Worm (Caenorhabditis elegans): ENCODE measurements around the gene T24D5.4.
A peak's percentile ranks its signal among the peaks of the same experiment; 100 is the strongest.

The T24D5.4 gene

DNA sequence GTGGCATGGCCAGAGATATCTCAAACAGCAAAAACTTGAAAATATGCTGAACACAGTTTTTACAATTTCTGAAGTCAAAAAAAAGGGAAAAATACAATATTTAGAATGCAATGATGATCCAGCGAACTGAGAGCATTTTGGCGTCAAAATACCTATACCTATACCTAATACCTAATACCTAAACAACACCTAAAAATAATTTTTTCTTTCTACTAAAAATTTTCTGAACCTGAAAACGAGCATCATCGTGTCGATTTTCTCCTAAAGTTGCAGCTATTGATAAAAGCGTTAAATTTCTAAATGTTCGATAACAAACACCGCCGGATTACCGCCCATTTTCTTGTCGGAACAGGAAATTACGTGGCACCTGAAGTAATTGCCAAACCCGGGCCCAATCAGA is at the start of gene T24D5.4:
T24D5.4 (plus strand) TSS at position 301 of the 400 bp plus-strand sequence.
- TF ChIP-seq hmbx-1 (tag; optimal IDR thresholded peaks at IDR 0.05) (no peak), hmg-4 (GFP tag; optimal IDR thresholded peaks at IDR 0.05) (no peak), ets-7 (tag; optimal IDR thresholded peaks at IDR 0.05) (no peak), aly-1 (tag; optimal IDR thresholded peaks at IDR 0.05) (no peak), flt-1 (GFP tag; IDR thresholded peaks at IDR 0.05) (no peak), sea-1 (GFP tag; conservative IDR thresholded peaks at IDR 0.05) (no peak), pes-1 (GFP tag; IDR thresholded peaks at IDR 0.05) (no peak), ceh-36 (tag; optimal IDR thresholded peaks at IDR 0.05) (no peak), tbx-11 (GFP tag; IDR thresholded peaks at IDR 0.05) (no peak), hnd-1 (tag; optimal IDR thresholded peaks at IDR 0.05) (no peak), tra-4 (tag; optimal IDR thresholded peaks at IDR 0.05) (no peak), tbx-37 (GFP tag; conservative IDR thresholded peaks at IDR 0.05) (no peak), scrt-1 (GFP tag; IDR thresholded peaks at IDR 0.05) (no peak), ama-1 (optimal IDR thresholded peaks at IDR 0.05) (no peak), F13C5.2 (tag; optimal IDR thresholded peaks at IDR 0.05) (no peak), B0310.2 (tag; optimal IDR thresholded peaks at IDR 0.05) (no peak), ceh-13 (GFP tag; optimal IDR thresholded peaks at IDR 0.05) (no peak)

DNA sequence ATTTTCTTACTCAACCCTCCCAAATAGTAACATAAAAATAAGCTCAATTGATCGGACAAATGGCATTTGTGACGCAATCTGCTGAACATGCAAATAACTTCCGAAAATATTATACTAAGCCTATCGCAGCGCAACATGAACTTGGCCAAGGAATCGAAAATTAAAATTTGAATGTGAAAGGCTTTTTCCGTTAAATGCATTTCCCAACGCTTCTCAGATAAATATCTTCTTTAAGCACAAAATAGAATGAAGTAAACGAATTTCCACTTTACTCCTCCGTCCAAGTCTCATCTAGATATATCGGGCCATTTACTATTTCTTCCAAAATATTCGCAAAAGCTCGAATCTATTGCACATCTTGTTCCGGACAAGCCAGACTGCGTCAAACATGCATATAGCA is 47.9 kb upstream of the T24D5.4 start:
- no peak for TF ChIP-seq tbx-11 (GFP tag; IDR thresholded peaks at IDR 0.05)
- TF ChIP-seq B0310.2 (tag; optimal IDR thresholded peaks at IDR 0.05): no peak
- no peak for TF ChIP-seq flt-1 (GFP tag; IDR thresholded peaks at IDR 0.05)
- no peak for TF ChIP-seq tbx-37 (GFP tag; conservative IDR thresholded peaks at IDR 0.05)
- TF ChIP-seq pes-1 (GFP tag; IDR thresholded peaks at IDR 0.05): no peak
- no peak for TF ChIP-seq hnd-1 (tag; optimal IDR thresholded peaks at IDR 0.05)
- no peak for TF ChIP-seq ceh-13 (GFP tag; optimal IDR thresholded peaks at IDR 0.05)
- TF ChIP-seq hmbx-1 (tag; optimal IDR thresholded peaks at IDR 0.05): no peak
- TF ChIP-seq ets-7 (tag; optimal IDR thresholded peaks at IDR 0.05): no peak
- TF ChIP-seq aly-1 (tag; optimal IDR thresholded peaks at IDR 0.05): no peak
- no peak for TF ChIP-seq F13C5.2 (tag; optimal IDR thresholded peaks at IDR 0.05)
- TF ChIP-seq sea-1 (GFP tag; conservative IDR thresholded peaks at IDR 0.05): no peak
- no peak for TF ChIP-seq ceh-36 (tag; optimal IDR thresholded peaks at IDR 0.05)
- TF ChIP-seq tra-4 (tag; optimal IDR thresholded peaks at IDR 0.05): no peak
- no peak for TF ChIP-seq ama-1 (optimal IDR thresholded peaks at IDR 0.05)

DNA sequence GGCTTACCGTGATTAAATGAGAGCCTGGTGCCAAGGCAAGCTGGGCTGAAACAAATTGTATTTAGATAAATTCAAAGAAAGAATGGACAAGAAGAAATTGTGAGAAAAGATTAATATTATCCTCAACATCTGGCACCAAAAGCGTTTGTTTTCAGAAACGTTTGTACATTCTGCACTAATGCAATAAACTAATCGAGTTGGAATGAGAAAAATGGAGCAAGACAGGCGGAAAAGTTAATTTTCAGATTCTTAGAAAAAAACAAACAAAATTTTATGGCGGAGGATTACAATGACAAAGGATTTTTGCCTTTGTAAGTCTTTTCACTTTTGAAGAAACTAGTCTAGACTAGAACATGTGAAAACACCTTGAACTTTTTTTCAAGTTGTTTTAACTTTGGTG is 45.3 kb upstream of the T24D5.4 start, which contains the start of gene npr-4:
npr-4 (minus strand) TSS at position 52 of the 400 bp plus-strand sequence.
- no peak for TF ChIP-seq hmbx-1 (tag; optimal IDR thresholded peaks at IDR 0.05)
- TF ChIP-seq ama-1 (optimal IDR thresholded peaks at IDR 0.05): no peak
- TF ChIP-seq scrt-1 (GFP tag; IDR thresholded peaks at IDR 0.05): no peak
- TF ChIP-seq hmg-4 (GFP tag; optimal IDR thresholded peaks at IDR 0.05): no peak
- no peak for TF ChIP-seq aly-1 (tag; optimal IDR thresholded peaks at IDR 0.05)
- TF ChIP-seq ceh-36 (tag; optimal IDR thresholded peaks at IDR 0.05): no peak
- TF ChIP-seq sea-1 (GFP tag; conservative IDR thresholded peaks at IDR 0.05): no peak
- TF ChIP-seq tbx-37 (GFP tag; conservative IDR thresholded peaks at IDR 0.05): no peak
- TF ChIP-seq pes-1 (GFP tag; IDR thresholded peaks at IDR 0.05): no peak
- no peak for TF ChIP-seq tbx-11 (GFP tag; IDR thresholded peaks at IDR 0.05)
- TF ChIP-seq tra-4 (tag; optimal IDR thresholded peaks at IDR 0.05): no peak
- TF ChIP-seq flt-1 (GFP tag; IDR thresholded peaks at IDR 0.05): no peak
- no peak for TF ChIP-seq B0310.2 (tag; optimal IDR thresholded peaks at IDR 0.05)
- TF ChIP-seq hnd-1 (tag; optimal IDR thresholded peaks at IDR 0.05): no peak
- no peak for TF ChIP-seq F13C5.2 (tag; optimal IDR thresholded peaks at IDR 0.05)
- no peak for TF ChIP-seq ceh-13 (GFP tag; optimal IDR thresholded peaks at IDR 0.05)
- no peak for TF ChIP-seq ets-7 (tag; optimal IDR thresholded peaks at IDR 0.05)

DNA sequence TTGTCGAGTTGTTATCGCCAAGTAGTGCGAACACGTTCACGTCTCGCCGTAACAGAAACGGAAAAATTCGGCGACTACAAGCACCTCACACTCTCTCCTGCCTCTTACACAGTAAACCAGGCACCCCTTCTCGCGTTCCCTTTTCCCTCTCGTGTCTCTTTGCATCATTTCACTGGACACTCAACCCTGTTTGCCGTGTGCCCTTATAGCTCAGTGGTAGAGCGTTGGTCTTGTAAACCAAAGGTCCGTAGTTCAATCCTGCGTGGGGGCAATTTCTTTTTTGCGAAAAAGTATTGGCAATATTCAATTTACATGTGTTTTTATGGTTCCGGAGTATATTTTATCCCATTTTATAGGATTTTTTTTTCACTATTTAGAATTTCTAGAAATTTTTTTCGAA is 33.4 kb upstream of the T24D5.4 start:
- TF ChIP-seq hmg-4 (GFP tag; optimal IDR thresholded peaks at IDR 0.05) (no peak), ceh-36 (tag; optimal IDR thresholded peaks at IDR 0.05) (no peak), ceh-13 (GFP tag; optimal IDR thresholded peaks at IDR 0.05) (peak; percentile 86), flt-1 (GFP tag; IDR thresholded peaks at IDR 0.05) (peak; percentile 97), hnd-1 (tag; optimal IDR thresholded peaks at IDR 0.05) (peak; percentile 85), ama-1 (optimal IDR thresholded peaks at IDR 0.05) (no peak), scrt-1 (GFP tag; IDR thresholded peaks at IDR 0.05) (peak; percentile 96), aly-1 (tag; optimal IDR thresholded peaks at IDR 0.05) (peak; percentile 93), sea-1 (GFP tag; conservative IDR thresholded peaks at IDR 0.05) (peak; percentile 95; the same call in 1 of the 2 replicates), hmbx-1 (tag; optimal IDR thresholded peaks at IDR 0.05) (peak; percentile 64), pes-1 (GFP tag; IDR thresholded peaks at IDR 0.05) (peak; percentile 96), tbx-37 (GFP tag; conservative IDR thresholded peaks at IDR 0.05) (peak; percentile 96), tra-4 (tag; optimal IDR thresholded peaks at IDR 0.05) (peak; percentile 79), F13C5.2 (tag; optimal IDR thresholded peaks at IDR 0.05) (peak; percentile 93), tbx-11 (GFP tag; IDR thresholded peaks at IDR 0.05) (peak; percentile 98), B0310.2 (tag; optimal IDR thresholded peaks at IDR 0.05) (peak; percentile 89), ets-7 (tag; optimal IDR thresholded peaks at IDR 0.05) (peak; percentile 87)

DNA sequence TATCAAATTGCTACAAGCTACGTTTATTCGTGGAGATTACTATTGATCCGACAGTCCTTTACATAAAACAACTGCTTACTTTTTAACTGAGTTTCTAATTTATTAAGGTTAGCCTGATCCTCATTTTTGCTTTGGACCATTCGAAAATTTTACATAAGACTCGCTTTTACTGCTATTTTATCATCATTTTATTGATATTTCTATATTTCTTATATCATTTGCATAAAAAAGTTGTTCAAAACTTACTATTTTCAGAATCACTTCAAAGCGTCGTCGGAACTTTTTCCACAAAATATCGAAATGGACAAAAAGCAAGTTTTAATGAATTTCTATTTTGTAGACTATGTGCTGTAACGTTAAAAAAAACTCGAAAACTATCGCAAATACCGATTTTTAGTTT is 22.5 kb upstream of the T24D5.4 start, which contains the start of gene T24D5.1:
T24D5.1 (plus strand) TSS at position 301 of the 400 bp plus-strand sequence.
- TF ChIP-seq flt-1 (GFP tag; IDR thresholded peaks at IDR 0.05) (no peak), ceh-13 (GFP tag; optimal IDR thresholded peaks at IDR 0.05) (no peak), F13C5.2 (tag; optimal IDR thresholded peaks at IDR 0.05) (no peak), hnd-1 (tag; optimal IDR thresholded peaks at IDR 0.05) (no peak), B0310.2 (tag; optimal IDR thresholded peaks at IDR 0.05) (no peak), hmg-4 (GFP tag; optimal IDR thresholded peaks at IDR 0.05) (no peak), scrt-1 (GFP tag; IDR thresholded peaks at IDR 0.05) (no peak), tra-4 (tag; optimal IDR thresholded peaks at IDR 0.05) (no peak), pes-1 (GFP tag; IDR thresholded peaks at IDR 0.05) (no peak), ets-7 (tag; optimal IDR thresholded peaks at IDR 0.05) (no peak), hmbx-1 (tag; optimal IDR thresholded peaks at IDR 0.05) (no peak), tbx-11 (GFP tag; IDR thresholded peaks at IDR 0.05) (no peak)

DNA sequence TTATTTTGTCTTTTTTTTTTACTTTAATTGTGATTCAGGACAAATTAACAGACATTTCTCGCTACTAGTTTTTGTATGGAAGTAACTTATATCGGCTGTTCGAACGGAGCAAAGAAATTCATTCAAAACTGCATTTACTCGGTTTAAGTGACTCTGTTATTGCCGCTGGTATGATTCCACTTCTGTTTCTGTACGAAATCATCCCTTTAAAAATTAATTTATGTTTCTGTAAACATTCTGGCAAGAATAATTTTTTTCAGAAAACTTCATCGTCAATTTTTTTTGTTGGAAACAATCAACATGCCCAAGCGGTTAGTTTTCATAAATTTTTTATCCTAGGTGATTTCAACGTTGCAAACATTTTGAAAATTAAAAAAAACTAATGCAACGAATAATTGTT is 17.2 kb upstream of the T24D5.4 start, which contains the start of gene T24D5.3:
T24D5.3 (plus strand) TSS at position 301 of the 400 bp plus-strand sequence.
- no peak for TF ChIP-seq ceh-36 (tag; optimal IDR thresholded peaks at IDR 0.05)
- TF ChIP-seq hmg-4 (GFP tag; optimal IDR thresholded peaks at IDR 0.05): no peak
- TF ChIP-seq ets-7 (tag; optimal IDR thresholded peaks at IDR 0.05): no peak
- TF ChIP-seq aly-1 (tag; optimal IDR thresholded peaks at IDR 0.05): no peak
- no peak for TF ChIP-seq tbx-37 (GFP tag; conservative IDR thresholded peaks at IDR 0.05)
- no peak for TF ChIP-seq flt-1 (GFP tag; IDR thresholded peaks at IDR 0.05)

DNA sequence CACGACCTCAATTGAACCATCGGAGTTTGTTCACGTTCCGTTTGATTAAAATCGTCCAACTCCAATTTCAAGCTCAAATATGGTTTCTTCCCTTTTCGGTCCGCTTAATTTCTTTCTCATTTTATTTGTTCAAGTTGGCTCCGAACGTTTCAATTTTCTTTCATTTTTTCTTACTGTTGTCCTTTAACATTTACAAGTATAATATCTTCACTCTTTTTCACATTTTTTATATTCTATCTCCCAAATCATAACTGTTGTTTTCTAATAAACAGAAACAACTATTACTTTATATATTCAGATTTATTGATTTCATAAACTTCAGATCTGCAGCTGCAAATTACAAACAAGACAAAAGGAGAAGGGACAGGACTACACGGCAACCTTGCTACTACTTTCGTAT is 13.5 kb upstream of the T24D5.4 start:
- TF ChIP-seq ets-7 (tag; optimal IDR thresholded peaks at IDR 0.05): no peak
- no peak for TF ChIP-seq pes-1 (GFP tag; IDR thresholded peaks at IDR 0.05)
- no peak for TF ChIP-seq tra-4 (tag; optimal IDR thresholded peaks at IDR 0.05)
- TF ChIP-seq hmbx-1 (tag; optimal IDR thresholded peaks at IDR 0.05): no peak
- no peak for TF ChIP-seq hnd-1 (tag; optimal IDR thresholded peaks at IDR 0.05)
- no peak for TF ChIP-seq hmg-4 (GFP tag; optimal IDR thresholded peaks at IDR 0.05)
- no peak for TF ChIP-seq sea-1 (GFP tag; conservative IDR thresholded peaks at IDR 0.05)
- no peak for TF ChIP-seq flt-1 (GFP tag; IDR thresholded peaks at IDR 0.05)
- TF ChIP-seq ama-1 (optimal IDR thresholded peaks at IDR 0.05): no peak
- TF ChIP-seq aly-1 (tag; optimal IDR thresholded peaks at IDR 0.05): no peak
- no peak for TF ChIP-seq ceh-36 (tag; optimal IDR thresholded peaks at IDR 0.05)
